Worm (Caenorhabditis elegans) whole organism, L1 larva: ENCODE measurements around the gene F46E10.18.
A peak's percentile ranks its signal among the peaks of the same experiment; 100 is the strongest.

Experiments used
- C04F5.9 ChIP-seq: sonication (generic microtip); optimal IDR thresholded peaks from 2 replicates; lab custom pipeline; 2016; ENCODE audit warnings: missing genetic modification characterization, missing compliant biosample characterization
- C34B4.2 ChIP-seq: sonication (generic microtip); optimal IDR thresholded peaks from 2 replicates; lab custom pipeline; 2017; ENCODE audit warnings: mild to moderate bottlenecking, missing genetic modification characterization, missing compliant biosample characterization
- Y116A8C.19 ChIP-seq: sonication (generic microtip); optimal IDR thresholded peaks from 2 replicates; lab custom pipeline; 2016; ENCODE audit warnings: missing compliant biosample characterization, missing genetic modification characterization, borderline replicate concordance
- alr-1 ChIP-seq: fragments of 200-800 bp; sonication (Bioruptor generic); optimal IDR thresholded peaks from 2 replicates; lab custom pipeline; 2018; ENCODE audit warnings: borderline replicate concordance, mild to moderate bottlenecking, missing genetic modification characterization, missing compliant biosample characterization
- aly-2 ChIP-seq: fragments of 150-350 bp; optimal IDR thresholded peaks from 2 replicates; lab custom pipeline; 2014; ENCODE audit warnings: missing biosample characterization, missing genetic modification characterization
- ceh-8 ChIP-seq: fragments of 200-800 bp; sonication (Bioruptor generic); optimal IDR thresholded peaks from 2 replicates; lab custom pipeline; 2018; ENCODE audit warnings: mild to moderate bottlenecking, missing genetic modification characterization, moderate library complexity, missing compliant biosample characterization
- dpl-1 ChIP-seq, 3 experiments: fragments of 150-350 bp in 2 of 3; sonication (generic microtip) in 1 of 3; optimal IDR thresholded peaks; 2 replicates each; lab custom pipeline; 2014 to 2017; ENCODE audit warnings: missing biosample characterization in 3 of 3, missing genetic modification characterization in 3 of 3, missing genetic modification reagents in 3 of 3
- dsc-1 ChIP-seq: sonication (generic microtip); optimal IDR thresholded peaks from 2 replicates; lab custom pipeline; 2016; ENCODE audit warnings: mild to moderate bottlenecking, missing genetic modification characterization, missing compliant biosample characterization
- efl-1 ChIP-seq, 4 experiments: fragments of 150-350 bp; optimal IDR thresholded peaks in 3 of 4; peaks in 1 of 4; 1 replicate in 1 of 4; 2 replicates in 3 of 4; lab custom pipeline; 2014; ENCODE audit warnings: missing biosample characterization in 2 of 4, missing genetic modification characterization in 2 of 4, missing genetic modification reagents in 2 of 4
- egl-13 ChIP-seq: sonication (generic microtip); optimal IDR thresholded peaks from 2 replicates; lab custom pipeline; 2016; ENCODE audit warnings: missing genotype, missing genetic modification reagents, missing genetic modification characterization, missing compliant biosample characterization
- egl-27 ChIP-seq, 2 experiments: fragments of 150-350 bp in 1 of 2; sonication (generic microtip); optimal IDR thresholded peaks; 3 replicates each; lab custom pipeline; 2017 to 2018; ENCODE audit warnings: missing biosample characterization in 2 of 2, missing genetic modification characterization in 2 of 2, missing genetic modification reagents in 2 of 2
- elt-2 ChIP-seq: sonication (generic microtip); optimal IDR thresholded peaks from 2 replicates; lab custom pipeline; 2016; ENCODE audit warnings: missing genetic modification characterization, mild to moderate bottlenecking, inconsistent platforms, missing compliant biosample characterization, missing genetic modification reagents
- ets-5 ChIP-seq: fragments of 200-800 bp; sonication (Bioruptor generic); IDR thresholded peaks from 2 replicates; pipeline ENCODE4 v1.3.6; 2022; ENCODE audit warnings: missing genetic modification characterization, missing compliant biosample characterization
- fkh-10 ChIP-seq: sonication (generic microtip); optimal IDR thresholded peaks from 2 replicates; lab custom pipeline; 2017; ENCODE audit warnings: missing biosample characterization, missing genetic modification reagents, missing genetic modification characterization
- fkh-4 ChIP-seq: sonication (generic microtip); optimal IDR thresholded peaks from 2 replicates; lab custom pipeline; 2016; ENCODE audit warnings: missing compliant biosample characterization, missing genetic modification characterization, borderline replicate concordance
- grh-1 ChIP-seq: fragments of 200-800 bp; sonication (Bioruptor generic); IDR thresholded peaks from 2 replicates; pipeline ENCODE4 v1.3.6; 2022; ENCODE audit warnings: missing genetic modification reagents, missing genetic modification characterization, missing compliant biosample characterization
- hlh-4 ChIP-seq: sonication (generic microtip); optimal IDR thresholded peaks from 2 replicates; lab custom pipeline; 2016; ENCODE audit warnings: mild to moderate bottlenecking, missing genetic modification characterization, missing compliant biosample characterization
- irx-1 ChIP-seq: sonication (generic microtip); optimal IDR thresholded peaks from 2 replicates; lab custom pipeline; 2016; ENCODE audit warnings: missing genetic modification characterization, missing compliant biosample characterization
- isw-1 ChIP-seq: fragments of 200-800 bp; sonication (Bioruptor generic); IDR thresholded peaks from 2 replicates; pipeline ENCODE4 v1.3.6; 2022; ENCODE audit warnings: missing genetic modification characterization, missing compliant biosample characterization
- lin-15B ChIP-seq: fragments of 150-350 bp; sonication (generic microtip); optimal IDR thresholded peaks from 3 replicates; lab custom pipeline; 2014; ENCODE audit warnings: missing biosample characterization, missing genetic modification characterization
- lin-35 ChIP-seq, 2 experiments: fragments of 150-350 bp; optimal IDR thresholded peaks; 2 replicates each; lab custom pipeline; 2014; ENCODE audit warnings: missing biosample characterization in 2 of 2, missing genetic modification characterization in 2 of 2, missing genetic modification reagents in 2 of 2
- lin-39 ChIP-seq: fragments of 150-350 bp; optimal IDR thresholded peaks from 2 replicates; lab custom pipeline; 2014; ENCODE audit warnings: missing biosample characterization, missing genetic modification reagents, missing genetic modification characterization
- lir-3 ChIP-seq: sonication (generic microtip); optimal IDR thresholded peaks from 2 replicates; lab custom pipeline; 2016; ENCODE audit warnings: mild to moderate bottlenecking, missing genetic modification characterization, moderate library complexity, missing compliant biosample characterization; ENCODE audit not compliant: poor library complexity
- mdl-1 ChIP-seq, 2 experiments: fragments of 150-350 bp; optimal IDR thresholded peaks; 2 replicates each; lab custom pipeline; 2014 to 2017; ENCODE audit warnings: missing biosample characterization in 2 of 2, missing genetic modification characterization in 2 of 2, inconsistent platforms in 1 of 2
- mep-1 ChIP-seq: fragments of 150-350 bp; optimal IDR thresholded peaks from 2 replicates; lab custom pipeline; 2014; ENCODE audit warnings: missing biosample characterization, missing genetic modification characterization
- nhr-20 ChIP-seq: sonication (generic microtip); optimal IDR thresholded peaks from 2 replicates; lab custom pipeline; 2016; ENCODE audit warnings: mild to moderate bottlenecking, missing genetic modification characterization, missing compliant biosample characterization
- nhr-237 ChIP-seq: fragments of 150-350 bp; optimal IDR thresholded peaks from 2 replicates; lab custom pipeline; 2014; ENCODE audit warnings: missing biosample characterization, missing genetic modification characterization
- nhr-47 ChIP-seq: sonication (generic microtip); optimal IDR thresholded peaks from 2 replicates; lab custom pipeline; 2016; ENCODE audit warnings: mild to moderate bottlenecking, missing genetic modification characterization, moderate library complexity, missing compliant biosample characterization
- nhr-71 ChIP-seq: sonication (generic microtip); optimal IDR thresholded peaks from 2 replicates; lab custom pipeline; 2016; ENCODE audit warnings: mild to moderate bottlenecking, missing genetic modification characterization, moderate library complexity, missing compliant biosample characterization
- nhr-90 ChIP-seq: sonication (generic microtip); optimal IDR thresholded peaks from 2 replicates; lab custom pipeline; 2016; ENCODE audit warnings: mild to moderate bottlenecking, missing genetic modification characterization, missing compliant biosample characterization; ENCODE audit not compliant: poor library complexity
- pqm-1 ChIP-seq: sonication (generic microtip); optimal IDR thresholded peaks from 3 replicates; lab custom pipeline; 2017; ENCODE audit warnings: missing biosample characterization, missing genetic modification characterization
- rnt-1 ChIP-seq: sonication (generic microtip); optimal IDR thresholded peaks from 2 replicates; lab custom pipeline; 2016; ENCODE audit warnings: mild to moderate bottlenecking, missing genetic modification characterization, moderate library complexity, missing compliant biosample characterization
- sox-4 ChIP-seq: sonication (generic microtip); optimal IDR thresholded peaks from 2 replicates; lab custom pipeline; 2016; ENCODE audit warnings: missing genetic modification characterization, missing compliant biosample characterization
- sup-37 ChIP-seq: fragments of 200-800 bp; sonication (Bioruptor generic); optimal IDR thresholded peaks from 2 replicates; lab custom pipeline; 2018; ENCODE audit warnings: mild to moderate bottlenecking, missing genetic modification characterization, missing compliant biosample characterization
- swsn-7 ChIP-seq: sonication (generic microtip); optimal IDR thresholded peaks from 2 replicates; lab custom pipeline; 2016; ENCODE audit warnings: missing genetic modification characterization, missing compliant biosample characterization
- tbx-2 ChIP-seq: sonication (generic microtip); optimal IDR thresholded peaks from 2 replicates; lab custom pipeline; 2016; ENCODE audit warnings: missing genetic modification characterization, missing compliant biosample characterization
- tlp-1 ChIP-seq: fragments of 150-350 bp; optimal IDR thresholded peaks from 2 replicates; lab custom pipeline; 2014; ENCODE audit warnings: missing biosample characterization, missing genetic modification characterization
- unc-130 ChIP-seq: fragments of 150-350 bp; optimal IDR thresholded peaks from 2 replicates; lab custom pipeline; 2017; ENCODE audit warnings: missing biosample characterization, missing genetic modification characterization, inconsistent platforms
- unc-30 ChIP-seq: sonication (generic microtip); optimal IDR thresholded peaks from 2 replicates; lab custom pipeline; 2017; ENCODE audit warnings: missing biosample characterization, missing genetic modification characterization
- unc-62 ChIP-seq: fragments of 150-350 bp; optimal IDR thresholded peaks from 2 replicates; lab custom pipeline; 2014; ENCODE audit warnings: missing biosample characterization, missing genetic modification reagents, missing genetic modification characterization
- vab-15 ChIP-seq: sonication (generic microtip); optimal IDR thresholded peaks from 2 replicates; lab custom pipeline; 2017; ENCODE audit warnings: missing genotype, mild to moderate bottlenecking, missing genetic modification characterization, missing compliant biosample characterization
- xbp-1 ChIP-seq: sonication (generic microtip); optimal IDR thresholded peaks from 2 replicates; lab custom pipeline; 2016; ENCODE audit warnings: missing genetic modification characterization, missing compliant biosample characterization
- zag-1 ChIP-seq: fragments of 150-350 bp; optimal IDR thresholded peaks from 2 replicates; lab custom pipeline; 2014; ENCODE audit warnings: missing biosample characterization, missing genetic modification characterization
- ztf-11 ChIP-seq, 2 experiments: sonication (generic microtip); optimal IDR thresholded peaks; 2 replicates each; lab custom pipeline; 2016 to 2017; ENCODE audit warnings: missing genetic modification characterization in 2 of 2, missing biosample characterization in 1 of 2, missing compliant biosample characterization in 1 of 2

F46E10.18 gene

DNA sequence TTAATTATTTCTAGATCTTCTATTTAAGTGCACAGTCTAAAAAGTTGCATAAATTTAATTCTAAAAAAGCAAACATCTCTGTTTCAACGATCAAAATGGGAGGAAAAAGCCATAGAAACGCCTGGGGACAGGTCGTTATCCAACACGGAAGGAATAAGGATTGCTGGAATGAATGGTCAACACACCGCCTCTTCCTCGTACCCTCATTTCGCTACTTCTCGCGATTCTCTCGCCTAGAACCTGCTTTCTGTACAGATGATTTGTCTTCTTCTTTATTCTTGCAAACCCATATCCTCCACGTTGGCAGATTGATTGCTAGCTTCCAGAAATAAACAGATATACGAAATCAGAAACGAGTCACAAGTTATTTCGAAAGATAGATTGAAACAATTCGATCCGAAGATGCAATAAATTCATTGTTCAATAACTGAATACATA lies 5.9 kb upstream of the F46E10.18 start, which contains the start of gene dpy-11 (continued):
- TF ChIP-seq fkh-10 (GFP tag; lab: Kevin White, UChicago) (no peak), fkh-4 (tag; lab: Kevin White, UChicago) (no peak), rnt-1 (peak; percentile 23), swsn-7 (tag; lab: Kevin White, UChicago) (peak; percentile 24), hlh-4 (no peak), efl-1 (optimal IDR thresholded peaks at IDR 0.05; lab: Kevin White, UChicago) (no peak), efl-1 (GFP tag; optimal IDR thresholded peaks at IDR 0.05 in 1 of 2; lab: Kevin White, UChicago) (peak in 1 of 2 experiments; percentile 89), sup-37 (no peak), ztf-11 (tag; optimal IDR thresholded peaks at IDR 0.05; lab: Kevin White, UChicago) (no peak), irx-1 (no peak), alr-1 (tag; lab: Kevin White, UChicago) (no peak), C34B4.2 (tag; lab: Kevin White, UChicago) (no peak), egl-13 (tag; lab: Kevin White, UChicago) (no peak), nhr-20 (tag; lab: Kevin White, UChicago) (no peak), unc-130 (tag; lab: Kevin White, UChicago) (no peak), sox-4 (no peak), nhr-237 (tag; lab: Kevin White, UChicago) (no peak), unc-62 (no peak), ceh-8 (GFP tag; lab: Kevin White, UChicago) (no peak), lin-15B (tag; lab: Kevin White, UChicago) (no peak), unc-30 (tag; lab: Kevin White, UChicago) (no peak), xbp-1 (no peak), aly-2 (tag; lab: Kevin White, UChicago) (peak; percentile 77), mep-1 (tag; lab: Kevin White, UChicago) (no peak), egl-27 (tag; optimal IDR thresholded peaks at IDR 0.05; lab: Kevin White, UChicago) (no peak), nhr-90 (tag; lab: Kevin White, UChicago) (peak; percentile 44), tlp-1 (no peak), ets-5 (GFP tag; lab: Robert Waterston, UW) (no peak), C04F5.9 (tag; lab: Kevin White, UChicago) (no peak), lir-3 (tag; lab: Kevin White, UChicago) (peak; percentile 30), nhr-71 (tag; lab: Kevin White, UChicago) (peak; percentile 64), dpl-1 (GFP tag; optimal IDR thresholded peaks at IDR 0.05; lab: Kevin White, UChicago) (no peak), tbx-2 (no peak), mdl-1 (tag; optimal IDR thresholded peaks at IDR 0.05; lab: Kevin White, UChicago) (no peak), grh-1 (GFP tag; lab: Robert Waterston, UW) (0 out of 2 replicates have a peak, but pooled peaks have one; percentile 33), dsc-1 (tag; lab: Kevin White, UChicago) (no peak), zag-1 (no peak), nhr-47 (tag; lab: Kevin White, UChicago) (peak; percentile 13), vab-15 (tag; lab: Kevin White, UChicago) (no peak), lin-35 (GFP tag; optimal IDR thresholded peaks at IDR 0.05; lab: Kevin White, UChicago) (peak in 1 of 2 experiments; percentile 12), lin-39 (tag; lab: Kevin White, UChicago) (no peak), pqm-1 (tag; lab: Kevin White, UChicago) (no peak), elt-2 (tag; lab: Kevin White, UChicago) (no peak), Y116A8C.19 (tag; lab: Kevin White, UChicago) (no peak), isw-1 (no peak)
